Worm (Caenorhabditis elegans) whole organism, L4 larva: ENCODE measurements around the gene K03H1.13.
A peak's percentile ranks its signal among the peaks of the same experiment; 100 is the strongest.

ENCODE experiments used
- F37D6.2 ChIP-seq: sonication (generic microtip); optimal IDR thresholded peaks from 2 replicates; lab custom pipeline; 2016; ENCODE audit warnings: mild to moderate bottlenecking, missing genetic modification characterization, missing compliant biosample characterization
- F44E2.7 ChIP-seq: fragments of 200-800 bp; sonication (Bioruptor generic); IDR thresholded peaks from 2 replicates; pipeline ENCODE4 v2.1.2; 2022; ENCODE audit warnings: missing genetic modification characterization, missing compliant biosample characterization
- T20F7.1 ChIP-seq: fragments of 200-800 bp; sonication (Bioruptor generic); optimal IDR thresholded peaks from 2 replicates; lab custom pipeline; 2018; ENCODE audit warnings: mild to moderate bottlenecking, missing genetic modification characterization, missing compliant biosample characterization
- T26A8.4 ChIP-seq: fragments of 200-800 bp; sonication (Bioruptor generic); IDR thresholded peaks from 2 replicates; pipeline ENCODE4 v1.3.6; 2022; ENCODE audit warnings: missing genetic modification characterization, missing compliant biosample characterization
- ZK546.5 ChIP-seq, 2 experiments: sonication (generic microtip); optimal IDR thresholded peaks; 2 replicates each; lab custom pipeline; 2017; ENCODE audit warnings: missing biosample characterization in 2 of 2, missing genetic modification characterization in 2 of 2
- ceh-82 ChIP-seq: sonication (generic microtip); optimal IDR thresholded peaks from 2 replicates; lab custom pipeline; 2017; ENCODE audit warnings: missing biosample characterization, missing genetic modification characterization
- ctbp-1 ChIP-seq: fragments of 200-800 bp; sonication (Bioruptor generic); IDR thresholded peaks from 2 replicates; pipeline ENCODE4 v1.3.6; 2022; ENCODE audit warnings: missing genetic modification reagents, missing genetic modification characterization, missing compliant biosample characterization
- daf-12 ChIP-seq: fragments of 150-350 bp; optimal IDR thresholded peaks from 2 replicates; lab custom pipeline; 2014; ENCODE audit warnings: missing biosample characterization, missing genetic modification reagents, missing genetic modification characterization
- daf-16 ChIP-seq, 3 experiments: sonication (generic microtip); optimal IDR thresholded peaks; 2 replicates each; lab custom pipeline; 2016 to 2017; ENCODE audit warnings: missing genetic modification characterization in 3 of 3, missing genetic modification reagents in 3 of 3, mild to moderate bottlenecking in 2 of 3, missing compliant biosample characterization in 2 of 3, missing biosample characterization in 1 of 3, moderate library complexity in 1 of 3
- dmd-8 ChIP-seq: fragments of 200-800 bp; sonication (Bioruptor generic); IDR thresholded peaks from 2 replicates; pipeline ENCODE4 v1.3.6; 2022; ENCODE audit warnings: missing genetic modification characterization, missing compliant biosample characterization
- dmd-9 ChIP-seq: fragments of 200-800 bp; sonication (Bioruptor generic); IDR thresholded peaks from 2 replicates; pipeline ENCODE4 v1.3.6; 2022; ENCODE audit warnings: missing genetic modification reagents, missing genetic modification characterization, missing compliant biosample characterization
- dve-1 ChIP-seq: sonication (generic microtip); optimal IDR thresholded peaks from 2 replicates; lab custom pipeline; 2017; ENCODE audit warnings: antibody characterized with exemption, mild to moderate bottlenecking, missing genetic modification characterization, missing compliant biosample characterization; ENCODE audit not compliant: insufficient read depth
- fkh-10 ChIP-seq: fragments of 150-350 bp; optimal IDR thresholded peaks from 2 replicates; lab custom pipeline; 2014; ENCODE audit warnings: missing biosample characterization, missing genetic modification reagents, missing genetic modification characterization
- hif-1 ChIP-seq, 2 experiments: sonication (generic microtip); optimal IDR thresholded peaks; 2 replicates each; lab custom pipeline; 2016 to 2017; ENCODE audit warnings: missing compliant biosample characterization in 2 of 2, missing genetic modification characterization in 2 of 2, missing genetic modification reagents in 2 of 2, missing genotype in 2 of 2, mild to moderate bottlenecking in 1 of 2
- hlh-11 ChIP-seq: fragments of 200-800 bp; sonication (Bioruptor generic); optimal IDR thresholded peaks from 2 replicates; lab custom pipeline; 2018; ENCODE audit warnings: mild to moderate bottlenecking, missing genetic modification characterization, missing compliant biosample characterization
- hlh-30 ChIP-seq: sonication (generic microtip); optimal IDR thresholded peaks from 2 replicates; lab custom pipeline; 2017; ENCODE audit warnings: antibody characterized with exemption, mild to moderate bottlenecking, missing genetic modification characterization, missing compliant biosample characterization; ENCODE audit not compliant: insufficient read depth
- jun-1 ChIP-seq: fragments of 150-350 bp; optimal IDR thresholded peaks from 2 replicates; lab custom pipeline; 2014; ENCODE audit warnings: missing biosample characterization, missing genetic modification reagents, missing genetic modification characterization
- lin-38 ChIP-seq: fragments of 200-800 bp; sonication (Bioruptor generic); IDR thresholded peaks from 2 replicates; pipeline ENCODE4 v1.3.6; 2022; ENCODE audit warnings: missing genetic modification reagents, missing genetic modification characterization, missing compliant biosample characterization
- lin-39 ChIP-seq: fragments of 150-350 bp; optimal IDR thresholded peaks from 2 replicates; lab custom pipeline; 2014; ENCODE audit warnings: missing biosample characterization, missing genetic modification reagents, missing genetic modification characterization
- mdt-29 ChIP-seq: fragments of 200-800 bp; sonication (Bioruptor generic); IDR thresholded peaks from 2 replicates; pipeline ENCODE4 v1.3.6; 2022; ENCODE audit warnings: missing genetic modification reagents, missing genetic modification characterization, missing compliant biosample characterization
- mep-1 ChIP-seq: fragments of 150-350 bp; sonication (generic microtip); optimal IDR thresholded peaks from 3 replicates; lab custom pipeline; 2014; ENCODE audit warnings: missing biosample characterization, missing genetic modification characterization
- mxl-3 ChIP-seq: fragments of 200-800 bp; sonication (Bioruptor generic); optimal IDR thresholded peaks from 2 replicates; lab custom pipeline; 2018; ENCODE audit warnings: mild to moderate bottlenecking, missing genetic modification characterization, missing compliant biosample characterization
- nhr-237 ChIP-seq: sonication (generic microtip); optimal IDR thresholded peaks from 2 replicates; lab custom pipeline; 2017; ENCODE audit warnings: missing biosample characterization, missing genetic modification characterization
- nhr-25 ChIP-seq: sonication (generic microtip); optimal IDR thresholded peaks from 2 replicates; lab custom pipeline; 2017; ENCODE audit warnings: missing genetic modification characterization, mild to moderate bottlenecking, missing compliant biosample characterization, antibody characterized with exemption, moderate library complexity, borderline replicate concordance; ENCODE audit not compliant: insufficient read depth
- nhr-28 ChIP-seq: fragments of 150-350 bp; optimal IDR thresholded peaks from 2 replicates; lab custom pipeline; 2014; ENCODE audit warnings: missing biosample characterization, missing genetic modification characterization
- nhr-48 ChIP-seq: sonication (generic microtip); optimal IDR thresholded peaks from 2 replicates; lab custom pipeline; 2016; ENCODE audit warnings: mild to moderate bottlenecking, missing genetic modification characterization, missing compliant biosample characterization
- nhr-6 ChIP-seq: fragments of 150-350 bp; optimal IDR thresholded peaks from 2 replicates; lab custom pipeline; 2014; ENCODE audit warnings: missing biosample characterization, missing genetic modification characterization
- nhr-76 ChIP-seq: fragments of 150-350 bp; optimal IDR thresholded peaks from 2 replicates; lab custom pipeline; 2014; ENCODE audit warnings: missing biosample characterization, missing genetic modification characterization
- nhr-77 ChIP-seq: fragments of 150-350 bp; optimal IDR thresholded peaks from 2 replicates; lab custom pipeline; 2014; ENCODE audit warnings: missing biosample characterization, missing genetic modification characterization
- pha-4 ChIP-seq, 2 experiments: fragments of 150-350 bp in 1 of 2; fragments of 200-800 bp in 1 of 2; sonication (Bioruptor generic) in 1 of 2; IDR thresholded peaks in 1 of 2; optimal IDR thresholded peaks in 1 of 2; 2 replicates each; pipeline versions ENCODE4 v1.3.6 to Lab custom; 2014 to 2022; ENCODE audit warnings: missing genetic modification characterization in 2 of 2, missing genetic modification reagents in 2 of 2, missing biosample characterization in 1 of 2, missing compliant biosample characterization in 1 of 2
- php-3 ChIP-seq: fragments of 200-800 bp; sonication (Bioruptor generic); IDR thresholded peaks from 2 replicates; pipeline ENCODE4 v1.3.6; 2022; ENCODE audit warnings: missing genetic modification reagents, missing genetic modification characterization, missing compliant biosample characterization
- pqm-1 ChIP-seq: sonication (generic microtip); optimal IDR thresholded peaks from 2 replicates; lab custom pipeline; 2017; ENCODE audit warnings: missing biosample characterization, missing genetic modification characterization
- rbr-2 ChIP-seq: sonication (generic microtip); optimal IDR thresholded peaks from 2 replicates; lab custom pipeline; 2016; ENCODE audit warnings: missing genotype, missing genetic modification characterization, missing compliant biosample characterization
- set-16 ChIP-seq: fragments of 200-800 bp; sonication (Bioruptor generic); IDR thresholded peaks from 2 replicates; pipeline ENCODE4 v1.3.6; 2022; ENCODE audit warnings: missing genetic modification reagents, missing genetic modification characterization, missing compliant biosample characterization
- skn-1 ChIP-seq: fragments of 150-350 bp; optimal IDR thresholded peaks from 2 replicates; lab custom pipeline; 2014; ENCODE audit warnings: missing biosample characterization, missing genetic modification characterization
- spr-1 ChIP-seq: sonication (generic microtip); optimal IDR thresholded peaks from 2 replicates; lab custom pipeline; 2016; ENCODE audit warnings: mild to moderate bottlenecking, missing genetic modification characterization, missing compliant biosample characterization
- vab-7 ChIP-seq: fragments of 200-800 bp; sonication (Bioruptor generic); IDR thresholded peaks from 2 replicates; pipeline ENCODE4 v1.3.6; 2022; ENCODE audit warnings: missing genetic modification reagents, missing genetic modification characterization, missing compliant biosample characterization
- zip-2 ChIP-seq: fragments of 150-350 bp; optimal IDR thresholded peaks from 2 replicates; lab custom pipeline; 2014; ENCODE audit warnings: missing biosample characterization, missing genetic modification characterization

K03H1.13 gene

DNA sequence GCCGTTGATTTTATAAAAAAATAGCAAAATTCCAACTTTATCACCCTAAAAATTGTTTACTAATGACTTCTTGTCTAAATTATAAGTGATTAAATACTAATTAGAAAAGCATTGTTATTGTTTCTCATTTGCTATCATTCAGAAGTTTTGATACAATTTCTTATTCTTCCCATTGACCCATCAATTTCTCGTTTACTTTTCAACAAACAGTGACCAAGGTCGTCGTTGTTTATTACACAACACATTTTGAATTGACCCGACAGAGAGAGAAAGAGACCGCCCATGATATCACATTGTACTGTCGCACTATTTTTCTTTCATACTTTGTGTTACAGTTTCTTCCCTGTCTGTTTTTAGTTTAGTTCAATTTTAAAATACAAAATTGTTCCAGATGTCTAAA, 22.8 kb downstream of the K03H1.13 start, which contains the start of gene ttr-2:
ttr-2 (plus strand) TSS at position 392 of the 400 bp plus-strand sequence.
- TF ChIP-seq mep-1 (tag; lab: Kevin White, UChicago): peak; percentile 2
- peak; percentile 42 for TF ChIP-seq nhr-28 (tag; lab: Kevin White, UChicago)
- no peak for TF ChIP-seq T20F7.1 (GFP tag; lab: Kevin White, UChicago)

DNA sequence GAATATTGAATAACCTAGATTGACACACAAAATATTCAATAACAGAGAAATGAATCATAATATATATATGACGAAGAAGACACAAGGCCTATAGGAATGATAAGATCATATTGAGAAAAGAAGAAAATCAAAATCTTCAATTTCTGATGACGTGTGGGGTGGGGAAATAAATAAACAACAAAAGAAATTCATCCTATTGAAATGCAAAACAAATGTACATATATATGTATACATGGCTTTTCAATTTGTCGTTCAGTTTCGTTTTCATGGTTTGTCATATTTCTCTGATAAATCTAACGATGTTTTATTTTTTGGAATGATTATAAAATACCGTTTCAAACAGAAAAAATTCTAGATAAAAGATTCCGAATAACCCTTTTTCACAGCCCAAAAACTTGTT, 23.5 kb downstream of the K03H1.13 start, which contains the start of gene ttr-3:
ttr-3 (minus strand) TSS at position 101 of the 400 bp plus-strand sequence.
- TF ChIP-seq rbr-2 (tag; lab: Kevin White, UChicago) (no peak), dve-1 (tag; lab: Kevin White, UChicago) (peak; percentile 25)

DNA sequence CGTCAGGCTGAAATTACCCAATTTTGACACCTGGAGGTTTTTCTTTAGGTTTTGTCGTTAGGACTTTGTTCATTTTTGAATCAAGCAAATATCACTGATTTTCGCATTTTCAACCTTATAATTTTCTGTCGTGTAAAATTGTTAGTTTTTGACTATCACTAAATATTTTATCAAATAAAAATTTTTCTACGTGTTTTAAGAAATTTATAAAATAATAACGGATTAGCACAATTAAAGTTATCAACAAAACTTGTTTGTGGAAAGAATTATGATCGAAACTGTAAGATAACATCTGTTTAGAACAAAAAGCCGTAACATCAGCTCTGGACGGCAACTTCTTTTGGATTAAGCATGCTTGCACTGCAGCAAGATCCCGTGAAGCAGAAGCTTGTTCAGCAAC, 27.3 kb downstream of the K03H1.13 start, which contains the start of gene cbp-2:
cbp-2 (plus strand) TSS at position 301 of the 400 bp plus-strand sequence.
- TF ChIP-seq nhr-237 (no peak), ZK546.5 (tag; optimal IDR thresholded peaks at IDR 0.05; lab: Kevin White, UChicago) (no peak), skn-1 (tag; lab: Kevin White, UChicago) (no peak), hif-1 (tag; optimal IDR thresholded peaks at IDR 0.05; lab: Kevin White, UChicago) (no peak), F44E2.7 (GFP tag; lab: Robert Waterston, UW) (no peak), php-3 (GFP tag; lab: Robert Waterston, UW) (no peak), nhr-76 (tag; lab: Kevin White, UChicago) (no peak), nhr-48 (tag; lab: Kevin White, UChicago) (no peak), fkh-10 (GFP tag; lab: Kevin White, UChicago) (no peak), F37D6.2 (tag; lab: Kevin White, UChicago) (no peak)

DNA sequence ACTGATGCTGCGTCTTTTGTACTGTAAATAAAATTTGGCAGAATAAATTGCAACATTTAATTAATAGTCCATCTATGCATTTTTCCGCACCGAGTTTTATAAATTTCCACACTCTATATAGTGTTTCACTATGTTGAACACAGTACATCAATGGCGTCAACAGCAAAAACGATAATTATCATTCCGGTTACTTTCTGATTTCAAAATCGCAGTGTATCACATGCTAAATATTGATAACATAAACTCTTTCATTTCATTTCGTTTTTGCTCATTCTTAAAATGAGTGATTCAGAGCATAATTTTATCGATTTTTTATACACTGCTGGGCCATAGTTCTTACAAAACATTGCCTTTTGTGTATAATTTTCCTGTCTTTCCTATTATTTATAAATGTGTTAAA, 27.8 kb downstream of the K03H1.13 start:
- no peak for TF ChIP-seq nhr-25 (tag; lab: Kevin White, UChicago)
- TF ChIP-seq T26A8.4: no peak
- TF ChIP-seq nhr-6 (tag; lab: Kevin White, UChicago): no peak
- TF ChIP-seq spr-1 (tag; lab: Kevin White, UChicago): no peak
- no peak for TF ChIP-seq lin-38 (GFP tag; lab: Robert Waterston, UW)
- peak; percentile 11 for TF ChIP-seq nhr-77 (tag; lab: Kevin White, UChicago)
- peak; percentile 56 for TF ChIP-seq nhr-28 (tag; lab: Kevin White, UChicago)
- TF ChIP-seq dve-1 (tag; lab: Kevin White, UChicago): peak; percentile 38
- TF ChIP-seq ctbp-1: no peak
- TF ChIP-seq ceh-82 (tag; lab: Kevin White, UChicago): no peak
- no peak for TF ChIP-seq lin-39 (tag; lab: Kevin White, UChicago)
- TF ChIP-seq daf-16 (GFP tag; optimal IDR thresholded peaks at IDR 0.05; lab: Kevin White, UChicago): no peak
- TF ChIP-seq daf-16 (tag; optimal IDR thresholded peaks at IDR 0.05; lab: Kevin White, UChicago): peak; percentile 86
- TF ChIP-seq nhr-237: no peak
- TF ChIP-seq pha-4 (GFP tag; IDR thresholded peaks at IDR 0.05; lab: Robert Waterston, UW): no peak
- no peak for TF ChIP-seq pha-4 (tag; optimal IDR thresholded peaks at IDR 0.05; lab: Kevin White, UChicago)
- TF ChIP-seq zip-2: no peak
- no peak for TF ChIP-seq mxl-3 (GFP tag; lab: Kevin White, UChicago)
- TF ChIP-seq dmd-9 (GFP tag; lab: Robert Waterston, UW): no peak
- TF ChIP-seq jun-1 (tag; lab: Kevin White, UChicago): no peak
- TF ChIP-seq hlh-30 (tag; lab: Kevin White, UChicago): peak; percentile 16
- TF ChIP-seq daf-12: no peak
- TF ChIP-seq hlh-11 (tag; lab: Kevin White, UChicago): peak; percentile 11
- TF ChIP-seq T20F7.1 (GFP tag; lab: Kevin White, UChicago): no peak
- TF ChIP-seq vab-7: no peak
- TF ChIP-seq rbr-2 (tag; lab: Kevin White, UChicago): no peak
- no peak for TF ChIP-seq mdt-29 (GFP tag; lab: Robert Waterston, UW)
- no peak for TF ChIP-seq dmd-8 (GFP tag; lab: Robert Waterston, UW)
- TF ChIP-seq set-16 (GFP tag; lab: Robert Waterston, UW): no peak
- TF ChIP-seq pqm-1 (tag; lab: Kevin White, UChicago): peak; percentile 9
